Fruit fly (Drosophila melanogaster) whole organism, prepupa: ENCODE data around the gene CG14971.

ENCODE experiments used
- CG10669 ChIP-seq: fragments of 200-800 bp; sonication (Bioruptor generic); optimal IDR thresholded peaks from 3 replicates; lab custom pipeline; 2018; ENCODE audit warnings: missing biosample characterization, mild to moderate bottlenecking, missing genetic modification characterization, moderate library complexity
- CG11294 ChIP-seq: fragments of 200-800 bp; sonication (Bioruptor generic); IDR thresholded peaks from 2 replicates; pipeline ENCODE4 v1.3.6; 2022; ENCODE audit warnings: missing biosample characterization, missing genetic modification characterization
- CG11902 ChIP-seq: fragments of 200-800 bp; sonication (Bioruptor generic); optimal IDR thresholded peaks from 3 replicates; lab custom pipeline; 2016; ENCODE audit warnings: missing biosample characterization, missing genetic modification characterization
- CG15336 ChIP-seq: fragments of 200-800 bp; sonication (Bioruptor generic); IDR thresholded peaks from 2 replicates; pipeline ENCODE4 v1.3.6; 2022; ENCODE audit warnings: missing biosample characterization, missing genetic modification characterization
- CG16779 ChIP-seq: fragments of 200-800 bp; sonication (Bioruptor generic); optimal IDR thresholded peaks from 3 replicates; lab custom pipeline; 2017; ENCODE audit warnings: missing biosample characterization, mild to moderate bottlenecking, missing genetic modification characterization
- CG3032 ChIP-seq: fragments of 200-800 bp; optimal IDR thresholded peaks from 2 replicates; lab custom pipeline; 2019; ENCODE audit warnings: missing biosample characterization, mild to moderate bottlenecking, missing genetic modification characterization, moderate library complexity
- CG31627 ChIP-seq: fragments of 200-800 bp; sonication (Bioruptor generic); optimal IDR thresholded peaks from 3 replicates; lab custom pipeline; 2016; ENCODE audit warnings: missing biosample characterization, missing genetic modification characterization
- CG32006 ChIP-seq: fragments of 200-800 bp; sonication (Bioruptor generic); optimal IDR thresholded peaks from 3 replicates; lab custom pipeline; 2017; ENCODE audit warnings: missing biosample characterization, mild to moderate bottlenecking, missing genetic modification characterization
- CG34406 ChIP-seq: fragments of 200-800 bp; sonication (Bioruptor generic); optimal IDR thresholded peaks from 3 replicates; lab custom pipeline; 2016; ENCODE audit warnings: missing biosample characterization, missing genetic modification characterization
- CG4318 ChIP-seq: fragments of 200-800 bp; sonication (Bioruptor generic); optimal IDR thresholded peaks from 3 replicates; lab custom pipeline; 2017; ENCODE audit warnings: missing biosample characterization, mild to moderate bottlenecking, missing genetic modification characterization
- CG6163 ChIP-seq: fragments of 200-800 bp; sonication (Bioruptor generic); IDR thresholded peaks from 3 replicates; pipeline ENCODE4 v1.3.6; 2022; ENCODE audit warnings: missing biosample characterization, missing genetic modification characterization
- CG6792 ChIP-seq: fragments of 200-800 bp; sonication (Bioruptor generic); optimal IDR thresholded peaks from 3 replicates; lab custom pipeline; 2016; ENCODE audit warnings: missing biosample characterization, missing genetic modification characterization
- CG6808 ChIP-seq: fragments of 200-800 bp; sonication (Bioruptor generic); optimal IDR thresholded peaks from 3 replicates; lab custom pipeline; 2017; ENCODE audit warnings: missing biosample characterization, missing genetic modification characterization, mild to moderate bottlenecking, moderate library complexity, missing genetic modification reagents
- CG6854 ChIP-seq: fragments of 200-800 bp; sonication (Bioruptor generic); optimal IDR thresholded peaks from 2 replicates; lab custom pipeline; 2017; ENCODE audit warnings: missing biosample characterization, mild to moderate bottlenecking, missing genetic modification characterization
- CG8119 ChIP-seq: fragments of 200-800 bp; sonication (Bioruptor generic); IDR thresholded peaks from 3 replicates; pipeline ENCODE4 v1.3.6; 2022; ENCODE audit warnings: missing biosample characterization, missing genetic modification characterization
- CG8319 ChIP-seq: fragments of 200-800 bp; sonication (Bioruptor generic); optimal IDR thresholded peaks from 3 replicates; lab custom pipeline; 2016; ENCODE audit warnings: missing biosample characterization, missing genetic modification characterization
- CG9139 ChIP-seq: fragments of 200-800 bp; sonication (Bioruptor generic); optimal IDR thresholded peaks from 3 replicates; lab custom pipeline; 2017; ENCODE audit warnings: missing biosample characterization, mild to moderate bottlenecking, missing genetic modification characterization
- Eip75B ChIP-seq: fragments of 200-800 bp; sonication (Bioruptor generic); optimal IDR thresholded peaks from 3 replicates; lab custom pipeline; 2016; ENCODE audit warnings: missing biosample characterization, missing genetic modification characterization
- Eip78C ChIP-seq: fragments of 200-800 bp; sonication (Bioruptor generic); peaks from one replicate; lab custom pipeline; 2016; ENCODE audit warnings: missing biosample characterization, missing genetic modification characterization
- Eip93F ChIP-seq: fragments of 200-800 bp; sonication (Bioruptor generic); optimal IDR thresholded peaks from 2 replicates; lab custom pipeline; 2016; ENCODE audit warnings: missing biosample characterization, mild to moderate bottlenecking, missing genetic modification characterization
- Ets21C ChIP-seq: fragments of 200-800 bp; sonication (Bioruptor generic); optimal IDR thresholded peaks from 3 replicates; lab custom pipeline; 2016; ENCODE audit warnings: missing biosample characterization, missing genetic modification characterization
- Ets96B ChIP-seq: fragments of 200-800 bp; optimal IDR thresholded peaks from 2 replicates; lab custom pipeline; 2019; ENCODE audit warnings: missing biosample characterization, mild to moderate bottlenecking, missing genetic modification characterization, moderate library complexity
- Gug ChIP-seq: fragments of 200-800 bp; sonication (Bioruptor generic); IDR thresholded peaks from 2 replicates; pipeline ENCODE4 v1.3.6; 2022; ENCODE audit warnings: missing biosample characterization, missing genetic modification characterization
- Hr38 ChIP-seq: sonication (Bioruptor generic); optimal IDR thresholded peaks from 2 replicates; lab custom pipeline; 2016; ENCODE audit warnings: missing biosample characterization, missing genetic modification characterization
- Hr39 ChIP-seq: fragments of 200-800 bp; sonication (Bioruptor generic); optimal IDR thresholded peaks from 2 replicates; lab custom pipeline; 2016; ENCODE audit warnings: missing biosample characterization, missing genetic modification characterization
- Hr4 ChIP-seq: fragments of 200-800 bp; sonication (Bioruptor generic); optimal IDR thresholded peaks from 3 replicates; lab custom pipeline; 2016; ENCODE audit warnings: missing biosample characterization, missing genetic modification characterization
- Lpt ChIP-seq: fragments of 200-800 bp; sonication (Bioruptor generic); optimal IDR thresholded peaks from 3 replicates; lab custom pipeline; 2016; ENCODE audit warnings: missing biosample characterization, missing genetic modification characterization
- OdsH ChIP-seq: fragments of 200-800 bp; sonication (Bioruptor generic); optimal IDR thresholded peaks from 3 replicates; lab custom pipeline; 2016; ENCODE audit warnings: missing biosample characterization, missing genetic modification characterization
- Sox14 ChIP-seq: fragments of 200-800 bp; sonication (Bioruptor generic); optimal IDR thresholded peaks from 3 replicates; lab custom pipeline; 2016; ENCODE audit warnings: missing biosample characterization, missing genetic modification characterization
- achi ChIP-seq: fragments of 200-800 bp; sonication (Bioruptor generic); optimal IDR thresholded peaks from 3 replicates; lab custom pipeline; 2016; ENCODE audit warnings: missing biosample characterization, missing genetic modification characterization
- cyc ChIP-seq: fragments of 200-800 bp; sonication (Bioruptor generic); optimal IDR thresholded peaks from 3 replicates; lab custom pipeline; 2016; ENCODE audit warnings: missing biosample characterization, missing genetic modification characterization
- dac ChIP-seq: fragments of 200-800 bp; sonication (Bioruptor generic); optimal IDR thresholded peaks from 2 replicates; lab custom pipeline; 2017; ENCODE audit warnings: missing biosample characterization, mild to moderate bottlenecking, missing genetic modification characterization
- dsx ChIP-seq: fragments of 200-800 bp; optimal IDR thresholded peaks from 3 replicates; lab custom pipeline; 2019; ENCODE audit warnings: missing biosample characterization, mild to moderate bottlenecking, missing genetic modification characterization, moderate library complexity; ENCODE audit not compliant: poor library complexity, severe bottlenecking
- eg ChIP-seq: fragments of 200-800 bp; sonication (Bioruptor generic); IDR thresholded peaks from 3 replicates; pipeline ENCODE4 v1.3.6; 2022; ENCODE audit warnings: missing biosample characterization, missing genetic modification characterization
- esn ChIP-seq: fragments of 200-800 bp; sonication (Bioruptor generic); optimal IDR thresholded peaks from 2 replicates; lab custom pipeline; 2016; ENCODE audit warnings: missing biosample characterization, mild to moderate bottlenecking, missing genetic modification characterization, moderate library complexity
- fd59A ChIP-seq: fragments of 200-800 bp; sonication (Bioruptor generic); optimal IDR thresholded peaks from 2 replicates; lab custom pipeline; 2017; ENCODE audit warnings: missing biosample characterization, mild to moderate bottlenecking, missing genetic modification characterization, missing genetic modification reagents
- fd85E ChIP-seq: fragments of 200-800 bp; sonication (Bioruptor generic); optimal IDR thresholded peaks from 3 replicates; lab custom pipeline; 2016; ENCODE audit warnings: missing biosample characterization, missing genetic modification characterization
- lz ChIP-seq: fragments of 200-800 bp; sonication (Bioruptor generic); optimal IDR thresholded peaks from 3 replicates; lab custom pipeline; 2016; ENCODE audit warnings: missing biosample characterization, missing genetic modification characterization
- net ChIP-seq: fragments of 200-800 bp; sonication (Bioruptor generic); optimal IDR thresholded peaks from 3 replicates; lab custom pipeline; 2016; ENCODE audit warnings: missing biosample characterization, missing genetic modification characterization
- salr ChIP-seq, 2 experiments: fragments of 200-800 bp; sonication (Bioruptor generic); optimal IDR thresholded peaks; 3 replicates each; lab custom pipeline; 2016 to 2018; ENCODE audit warnings: missing biosample characterization in 2 of 2, missing genetic modification characterization in 2 of 2, mild to moderate bottlenecking in 1 of 2
- spab ChIP-seq: fragments of 200-800 bp; sonication (Bioruptor generic); optimal IDR thresholded peaks from 2 replicates; lab custom pipeline; 2017; ENCODE audit warnings: missing biosample characterization, mild to moderate bottlenecking, missing genetic modification characterization, missing genetic modification reagents
- ss ChIP-seq, 2 experiments: fragments of 200-800 bp; sonication (Bioruptor generic); optimal IDR thresholded peaks; 2 replicates in 1 of 2; 3 replicates in 1 of 2; lab custom pipeline; 2017 to 2018; ENCODE audit warnings: mild to moderate bottlenecking in 2 of 2, missing biosample characterization in 2 of 2, missing genetic modification characterization in 2 of 2, moderate library complexity in 1 of 2
- svp ChIP-seq: fragments of 200-800 bp; sonication (Bioruptor generic); peaks from one replicate; lab custom pipeline; 2016; ENCODE audit warnings: missing biosample characterization, missing genetic modification characterization
- topi ChIP-seq: fragments of 200-800 bp; sonication (Bioruptor generic); optimal IDR thresholded peaks from 3 replicates; lab custom pipeline; 2016; ENCODE audit warnings: missing biosample characterization, missing genetic modification characterization
- vri ChIP-seq: fragments of 200-800 bp; sonication (Bioruptor generic); optimal IDR thresholded peaks from 3 replicates; lab custom pipeline; 2016; ENCODE audit warnings: missing biosample characterization, mild to moderate bottlenecking, missing genetic modification characterization

CG14971 gene

DNA sequence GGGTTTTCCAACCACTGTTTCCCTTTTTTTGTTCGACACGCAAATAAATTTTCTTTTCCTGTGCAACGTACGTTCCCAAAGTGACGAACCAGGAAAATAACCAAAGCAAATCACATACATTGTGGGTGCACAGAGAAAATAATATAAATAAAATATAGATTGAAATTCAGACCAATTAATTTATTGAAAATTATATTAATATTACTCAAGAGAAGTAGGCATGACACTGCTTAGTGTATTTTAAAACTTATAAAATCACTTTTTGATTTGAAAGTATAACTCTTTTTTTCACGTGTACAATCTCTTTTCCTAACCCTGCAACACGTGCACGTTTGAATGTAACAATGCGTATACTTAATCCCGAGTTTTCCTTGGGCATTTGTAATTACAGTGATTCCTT is 25.5 kb upstream of the CG14971 start (continued):
- no peak for TF ChIP-seq CG16779 (tag; lab: Kevin White, UChicago)
- no peak for TF ChIP-seq CG6792 (GFP tag; lab: Kevin White, UChicago)
- TF ChIP-seq svp (GFP tag; lab: Kevin White, UChicago): peak; percentile 19
- TF ChIP-seq Eip78C (GFP tag; lab: Kevin White, UChicago): peak; percentile 55
- no peak for TF ChIP-seq CG31627 (GFP tag; lab: Kevin White, UChicago)
- peak; percentile 40 for TF ChIP-seq dsx (GFP tag; lab: Kevin White, UChicago)
- no peak for TF ChIP-seq Lpt
- TF ChIP-seq, all 60 proteins: peak for 10

DNA sequence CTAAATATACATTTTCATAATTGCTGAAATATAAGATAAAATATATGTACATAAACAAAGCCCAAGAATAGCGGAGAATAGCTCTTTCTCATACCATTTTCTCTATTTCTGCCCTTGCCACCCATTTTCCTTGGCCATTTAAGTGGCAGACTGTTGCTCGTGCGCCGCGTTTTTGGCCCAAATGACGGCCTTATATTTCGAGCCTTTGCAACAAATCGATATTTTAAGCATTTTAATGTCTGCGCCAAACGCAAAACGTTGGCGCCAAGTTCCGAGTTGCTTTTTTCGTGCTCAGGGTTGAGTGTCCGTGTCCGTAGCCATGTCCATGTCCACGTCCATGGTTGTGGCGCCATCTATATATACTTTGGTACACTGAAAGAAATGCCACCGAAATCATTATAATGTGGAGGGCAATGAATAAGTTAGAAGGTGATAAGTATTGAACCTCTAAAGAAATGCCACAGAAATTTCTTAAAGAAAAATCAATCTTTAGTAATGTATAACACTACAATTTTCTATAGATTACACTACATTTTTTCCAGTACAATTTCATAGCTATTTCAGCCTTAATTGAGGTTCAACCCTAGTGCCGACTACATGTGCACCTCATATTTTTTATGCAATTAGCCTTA is 21.1 kb upstream of the CG14971 start:
- no peak for TF ChIP-seq Lpt
- no peak for TF ChIP-seq lz
- TF ChIP-seq CG32006: peak; percentile 1
- TF ChIP-seq CG8119: no peak
- no peak for TF ChIP-seq Ets96B (tag; lab: Kevin White, UChicago)
- peak; percentile 33 for TF ChIP-seq svp (GFP tag; lab: Kevin White, UChicago)
- TF ChIP-seq Hr4: peak; percentile 16
- no peak for TF ChIP-seq Sox14 (GFP tag; lab: Kevin White, UChicago)
- no peak for TF ChIP-seq Hr39 (GFP tag; lab: Kevin White, UChicago)
- TF ChIP-seq Eip78C (GFP tag; lab: Kevin White, UChicago): peak; percentile 3
- TF ChIP-seq CG3032 (tag; lab: Kevin White, UChicago): no peak
- no peak for TF ChIP-seq Ets21C (GFP tag; lab: Kevin White, UChicago)
- TF ChIP-seq CG9139 (GFP tag; lab: Kevin White, UChicago): no peak

DNA sequence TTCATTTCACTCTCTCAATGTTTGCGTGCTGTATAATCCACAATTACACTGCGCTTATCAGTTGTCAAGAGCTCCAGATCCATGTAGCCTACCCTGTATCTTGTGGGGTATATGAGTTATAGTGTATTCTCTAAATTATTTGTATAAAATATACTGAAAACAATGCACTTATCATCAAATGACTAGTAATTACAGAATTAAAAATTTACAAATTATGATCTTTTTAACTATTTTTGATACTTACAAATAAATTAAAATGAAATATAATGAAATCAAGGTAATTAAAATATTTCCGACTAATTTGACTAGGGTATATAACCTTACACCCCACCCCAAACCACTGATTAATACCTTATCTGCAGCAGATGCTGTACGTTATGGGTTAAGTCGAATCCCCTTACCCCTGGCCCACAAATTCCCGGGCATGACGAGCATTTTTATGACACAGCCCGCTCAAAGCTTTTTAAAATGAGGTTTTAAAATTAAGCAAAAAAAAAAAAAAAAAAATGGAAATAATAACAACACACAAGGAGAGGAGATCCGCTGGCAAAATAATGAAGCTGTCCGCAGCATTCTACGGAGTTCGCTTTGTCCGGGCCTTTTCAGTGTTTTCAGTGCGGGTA is 14.1 kb upstream of the CG14971 start:
- TF ChIP-seq Lpt (no peak), Gug (GFP tag; lab: Robert Waterston, UW) (no peak), CG10669 (GFP tag; lab: Kevin White, UChicago) (no peak), lz (no peak), CG6792 (GFP tag; lab: Kevin White, UChicago) (no peak), Ets21C (GFP tag; lab: Kevin White, UChicago) (no peak), OdsH (GFP tag; lab: Kevin White, UChicago) (peak; percentile 12), CG34406 (GFP tag; lab: Kevin White, UChicago) (peak; percentile 14), CG15336 (GFP tag; lab: Robert Waterston, UW) (no peak), Eip75B (GFP tag; lab: Kevin White, UChicago) (no peak), CG6854 (GFP tag; lab: Kevin White, UChicago) (no peak), CG4318 (GFP tag; lab: Kevin White, UChicago) (no peak), esn (GFP tag; lab: Kevin White, UChicago) (peak; percentile 14), CG8319 (GFP tag; lab: Kevin White, UChicago) (no peak), Ets96B (tag; lab: Kevin White, UChicago) (peak; percentile 31), topi (GFP tag; lab: Kevin White, UChicago) (no peak), cyc (no peak), CG6808 (GFP tag; lab: Kevin White, UChicago) (no peak), CG6163 (GFP tag; lab: Robert Waterston, UW) (no peak), ss (GFP tag; optimal IDR thresholded peaks at IDR 0.05; lab: Kevin White, UChicago) (peak in 1 of 2 experiments; percentile 4), Hr38 (GFP tag; lab: Kevin White, UChicago) (no peak), CG11294 (GFP tag; lab: Robert Waterston, UW) (no peak), Eip93F (no peak), CG31627 (GFP tag; lab: Kevin White, UChicago) (no peak), fd59A (GFP tag; lab: Kevin White, UChicago) (no peak), spab (GFP tag; lab: Kevin White, UChicago) (no peak), fd85E (no peak), dac (GFP tag; lab: Kevin White, UChicago) (no peak), eg (GFP tag; lab: Robert Waterston, UW) (peak; percentile 49; the same call in 2 of the 3 replicates), Hr39 (GFP tag; lab: Kevin White, UChicago) (no peak), achi (GFP tag; lab: Kevin White, UChicago) (no peak), Hr4 (no peak), vri (GFP tag; lab: Kevin White, UChicago) (no peak), CG3032 (tag; lab: Kevin White, UChicago) (peak; percentile 16), net (GFP tag; lab: Kevin White, UChicago) (no peak), CG11902 (GFP tag; lab: Kevin White, UChicago) (no peak), salr (GFP tag; optimal IDR thresholded peaks at IDR 0.05; lab: Kevin White, UChicago) (no peak)
